Worm (Caenorhabditis elegans): ENCODE measurements around the gene srr-4.

The srr-4 gene

ce11 chrV:5069440-5069839, 50.4 kb downstream of the srr-4 start, which contains the start of gene Y58A7A.1:
Gene Y58A7A.1 (minus strand): TSS chrV:5069540.
- no peak for TF ChIP-seq T22C8.4 (GFP tag; IDR thresholded peaks at IDR 0.05)
- no peak for TF ChIP-seq ztf-29 (GFP tag; IDR thresholded peaks at IDR 0.05)
- TF ChIP-seq ztf-23 (GFP tag; IDR thresholded peaks at IDR 0.05): no peak
- no peak for TF ChIP-seq tab-1 (GFP tag; IDR thresholded peaks at IDR 0.05)
- TF ChIP-seq cog-1 (tag; optimal IDR thresholded peaks at IDR 0.05): no peak
- TF ChIP-seq ref-1 (GFP tag; conservative IDR thresholded peaks at IDR 0.05): no peak
- TF ChIP-seq klf-2 (GFP tag; conservative IDR thresholded peaks at IDR 0.05): no peak
- TF ChIP-seq med-1 (GFP tag; optimal IDR thresholded peaks at IDR 0.05; ENCODE audit: insufficient read depth): no peak
- no peak for TF ChIP-seq flt-1 (GFP tag; IDR thresholded peaks at IDR 0.05)

All from whole organism, midembryonic.